Worm (Caenorhabditis elegans): Measurements from ENCODE around the gene C11G6.2.

DNA sequence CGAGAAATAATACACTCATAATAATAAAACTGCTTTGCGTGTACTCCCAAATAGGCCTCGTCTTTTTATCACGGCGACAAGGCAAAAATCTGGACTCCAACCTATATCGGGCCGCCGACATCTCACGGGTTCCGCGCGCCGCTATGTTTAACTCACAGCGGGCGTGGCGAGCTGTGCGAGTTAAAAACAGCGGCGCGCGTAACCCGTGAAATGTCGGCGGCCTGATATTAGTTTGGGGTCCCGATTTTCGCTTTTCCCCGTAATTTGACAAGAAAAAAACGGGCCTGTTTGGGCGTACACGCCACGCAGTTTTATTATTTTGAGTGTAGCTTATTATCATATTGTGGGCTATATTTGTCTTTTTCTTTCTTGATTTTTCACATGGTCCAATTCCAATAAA, 13.4 kb downstream of the C11G6.2 start:
- no peak for TF ChIP-seq T22C8.4 (GFP tag; IDR thresholded peaks at IDR 0.05)
- no peak for TF ChIP-seq cog-1 (tag; optimal IDR thresholded peaks at IDR 0.05)
- TF ChIP-seq ref-1 (GFP tag; conservative IDR thresholded peaks at IDR 0.05), result no peak
- no peak for TF ChIP-seq tab-1 (GFP tag; IDR thresholded peaks at IDR 0.05)
- no peak for TF ChIP-seq flt-1 (GFP tag; IDR thresholded peaks at IDR 0.05)
- TF ChIP-seq ztf-29 (GFP tag; IDR thresholded peaks at IDR 0.05), result no peak
- no peak for TF ChIP-seq klf-2 (GFP tag; conservative IDR thresholded peaks at IDR 0.05)
